Fruit fly (Drosophila melanogaster): ENCODE results near the gene Tsp26A.

Gene Tsp26A

dm6 chr2L:5974122-5974521 is 25.9 kb upstream of the Tsp26A start:
- TF ChIP-seq tio (GFP tag; optimal IDR thresholded peaks at IDR 0.05) (no peak), prd (optimal IDR thresholded peaks at IDR 0.05) (no peak), prd (GFP tag; IDR thresholded peaks at IDR 0.05) (no peak), HmgD (GFP tag; optimal IDR thresholded peaks at IDR 0.05) (no peak), CG6813 (GFP tag; optimal IDR thresholded peaks at IDR 0.05) (peak; percentile 73), grn (GFP tag; optimal IDR thresholded peaks at IDR 0.05) (no peak), tin (GFP tag; optimal IDR thresholded peaks at IDR 0.05) (no peak), CG16779 (GFP tag; IDR thresholded peaks at IDR 0.05) (no peak), CG7357 (GFP tag; IDR thresholded peaks at IDR 0.05) (no peak), pnt (GFP tag; optimal IDR thresholded peaks at IDR 0.05) (no peak), Dip2 (GFP tag; IDR thresholded peaks at IDR 0.05) (no peak), eyg (GFP tag; optimal IDR thresholded peaks at IDR 0.05) (no peak), tup (GFP tag; optimal IDR thresholded peaks at IDR 0.05) (peak; percentile 56), CG32767 (GFP tag; IDR thresholded peaks at IDR 0.05) (peak; percentile 48; the same call in 1 of the 2 replicates), Jarid2 (GFP tag; optimal IDR thresholded peaks at IDR 0.05) (peak; percentile 55), row (GFP tag; IDR thresholded peaks at IDR 0.05) (no peak), CG12071 (GFP tag; optimal IDR thresholded peaks at IDR 0.05) (peak; percentile 84), PHDP (tag; optimal IDR thresholded peaks at IDR 0.05) (peak; percentile 71), CG7271 (tag; optimal IDR thresholded peaks at IDR 0.05) (no peak), eve (GFP tag; optimal IDR thresholded peaks at IDR 0.05) (no peak), CG18599 (GFP tag; optimal IDR thresholded peaks at IDR 0.05) (peak; percentile 78), CG3726 (GFP tag; IDR thresholded peaks at IDR 0.05) (peak; percentile 31; the same call in 1 of the 3 replicates), Meics (GFP tag; optimal IDR thresholded peaks at IDR 0.05) (peak; percentile 60), Blimp-1 (GFP tag; optimal IDR thresholded peaks at IDR 0.05) (peak; percentile 56), CG6683 (GFP tag; optimal IDR thresholded peaks at IDR 0.05) (peak; percentile 39), Med (GFP tag) (peak; percentile 91), fd64A (GFP tag; optimal IDR thresholded peaks at IDR 0.05) (peak; percentile 80), CG33557 (GFP tag; optimal IDR thresholded peaks at IDR 0.05) (peak; percentile 61), tll (GFP tag; optimal IDR thresholded peaks at IDR 0.05) (no peak), ase (GFP tag; IDR thresholded peaks at IDR 0.05) (no peak), btn (GFP tag; optimal IDR thresholded peaks at IDR 0.05) (no peak), cg (GFP tag; optimal IDR thresholded peaks at IDR 0.05) (no peak), schlank (tag; optimal IDR thresholded peaks at IDR 0.05) (peak; percentile 77), jing (GFP tag; optimal IDR thresholded peaks at IDR 0.05) (peak; percentile 1), CG15073 (GFP tag; optimal IDR thresholded peaks at IDR 0.05) (no peak), ara (GFP tag; IDR thresholded peaks at IDR 0.05) (peak; percentile 39; the same call in 1 of the 2 replicates), grau (tag; optimal IDR thresholded peaks at IDR 0.05) (peak; percentile 30), CG13287 (GFP tag; IDR thresholded peaks at IDR 0.05; ENCODE audit: partially characterized antibody) (no peak), trem (tag; optimal IDR thresholded peaks at IDR 0.05) (no peak), CG10565 (GFP tag; optimal IDR thresholded peaks at IDR 0.05) (no peak), CG9817 (tag; optimal IDR thresholded peaks at IDR 0.05) (peak; percentile 40), ham (GFP tag; IDR thresholded peaks at IDR 0.05) (no peak), HLH4C (GFP tag; IDR thresholded peaks at IDR 0.05; ENCODE audit: partially characterized antibody) (no peak), br (optimal IDR thresholded peaks at IDR 0.05) (no peak), CG2678 (tag; optimal IDR thresholded peaks at IDR 0.05) (peak; percentile 77), Ptx1 (GFP tag; IDR thresholded peaks at IDR 0.05) (no peak), scrt (GFP tag; optimal IDR thresholded peaks at IDR 0.05) (peak; percentile 63), mld (GFP tag; IDR thresholded peaks at IDR 0.05; ENCODE audit: partially characterized antibody) (no peak), al (GFP tag; IDR thresholded peaks at IDR 0.05) (no peak), disco-r (GFP tag; optimal IDR thresholded peaks at IDR 0.05) (no peak), CG6765 (GFP tag; optimal IDR thresholded peaks at IDR 0.05) (peak; percentile 80)
